Fruit fly (Drosophila melanogaster): ENCODE measurements around the gene CG17187.

CG17187 gene

DNA sequence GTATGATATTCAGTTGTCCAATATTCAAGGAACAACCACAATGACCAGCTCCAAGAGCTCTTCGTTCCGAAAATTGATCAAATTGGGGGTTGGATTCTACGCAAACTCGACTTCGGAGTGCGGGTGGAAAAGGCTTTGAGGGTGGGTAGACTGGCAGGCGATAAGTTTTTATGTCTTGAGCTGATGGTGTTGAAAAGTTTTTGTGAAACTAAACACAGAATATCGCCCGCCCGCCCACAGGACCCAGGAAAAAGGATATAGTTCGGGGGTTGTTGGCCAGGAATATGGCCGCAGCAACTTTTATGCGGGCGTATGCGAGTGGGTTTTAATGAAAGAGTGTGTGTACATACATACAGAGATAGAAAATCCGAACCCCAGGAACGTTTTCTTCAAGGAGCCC, 31.9 kb upstream of the CG17187 start:
- TF ChIP-seq Rel (GFP tag; optimal IDR thresholded peaks at IDR 0.05) (no peak), Rel (tag; optimal IDR thresholded peaks at IDR 0.05) (no peak), fru (GFP tag; optimal IDR thresholded peaks at IDR 0.05) (no peak), Hr83 (GFP tag; optimal IDR thresholded peaks at IDR 0.05; ENCODE audit: poor library complexity, severe bottlenecking) (no peak), dsf (GFP tag; optimal IDR thresholded peaks at IDR 0.05; ENCODE audit: borderline replicate concordance) (no peak), sv (GFP tag; optimal IDR thresholded peaks at IDR 0.05) (no peak), Vsx2 (GFP tag; optimal IDR thresholded peaks at IDR 0.05; ENCODE audit: partially characterized antibody) (no peak), dl (GFP tag; optimal IDR thresholded peaks at IDR 0.05; ENCODE audit: insufficient read depth in 1 of 2, partially characterized antibody in 2 of 2) (no peak), lola (GFP tag; optimal IDR thresholded peaks at IDR 0.05) (no peak), h (GFP tag; optimal IDR thresholded peaks at IDR 0.05) (no peak), jim (GFP tag; optimal IDR thresholded peaks at IDR 0.05) (no peak), pan (optimal IDR thresholded peaks at IDR 0.05) (no peak), dmrt93B (GFP tag; optimal IDR thresholded peaks at IDR 0.05) (no peak), CG9705 (GFP tag; optimal IDR thresholded peaks at IDR 0.05) (no peak), N (GFP tag; optimal IDR thresholded peaks at IDR 0.05) (no peak), br (GFP tag; optimal IDR thresholded peaks at IDR 0.05) (no peak), Jra (GFP tag; optimal IDR thresholded peaks at IDR 0.05) (no peak), Myc (optimal IDR thresholded peaks at IDR 0.05) (no peak), Dfd (GFP tag; optimal IDR thresholded peaks at IDR 0.05) (no peak), CG32264 (GFP tag; optimal IDR thresholded peaks at IDR 0.05) (no peak)

DNA sequence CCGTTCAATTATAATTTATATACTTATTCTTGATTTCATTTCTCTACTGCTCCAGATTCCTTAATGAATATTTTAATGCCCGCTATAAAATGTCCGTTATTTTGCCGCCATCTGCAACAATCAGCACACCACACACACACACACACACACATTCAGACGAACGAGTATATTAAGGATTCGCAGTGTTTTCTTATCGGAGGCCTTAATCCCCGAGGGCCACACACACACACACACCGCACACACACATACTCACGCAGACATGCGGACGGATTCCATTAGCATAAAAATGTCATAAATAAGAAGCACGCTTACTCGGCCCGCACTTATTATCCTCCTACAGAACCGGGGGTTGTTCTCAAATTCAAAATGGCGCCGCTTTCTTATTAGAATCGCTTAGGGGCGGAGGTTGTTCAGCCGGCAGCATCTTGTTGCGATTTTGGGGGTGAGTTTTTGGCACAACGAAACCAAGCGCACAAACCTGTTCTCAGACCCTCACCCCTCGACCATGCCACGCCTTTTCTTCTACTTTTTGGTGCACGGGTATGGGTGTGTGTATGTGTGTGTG, 29.4 kb upstream of the CG17187 start:
- TF ChIP-seq Dfd (GFP tag; optimal IDR thresholded peaks at IDR 0.05) (peak; percentile 62), dsf (GFP tag; optimal IDR thresholded peaks at IDR 0.05; ENCODE audit: borderline replicate concordance) (no peak)

DNA sequence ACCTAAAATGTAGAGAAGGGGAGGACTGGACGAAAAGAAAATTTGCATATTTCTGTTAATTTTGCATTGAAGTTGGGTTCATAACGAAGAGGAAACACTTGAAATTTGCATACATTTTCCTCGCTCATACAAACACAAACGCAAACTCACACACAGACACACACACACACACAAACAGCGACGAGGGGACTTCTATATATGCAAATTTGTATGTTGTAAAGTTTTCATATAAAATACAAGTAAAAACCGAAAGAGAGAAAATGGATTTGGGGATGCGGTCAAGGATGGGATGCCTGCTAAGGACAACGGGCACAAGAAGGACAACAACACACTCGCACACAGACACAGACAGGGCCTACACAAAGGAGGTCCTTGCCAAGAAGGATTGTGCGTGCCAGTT, 25.9 kb upstream of the CG17187 start:
- TF ChIP-seq Jra (GFP tag; optimal IDR thresholded peaks at IDR 0.05) = no peak
- TF ChIP-seq Dif (GFP tag; optimal IDR thresholded peaks at IDR 0.05; ENCODE audit: partially characterized antibody) = no peak
- TF ChIP-seq Sp1 (GFP tag; optimal IDR thresholded peaks at IDR 0.05) = no peak
- TF ChIP-seq pan (optimal IDR thresholded peaks at IDR 0.05) = no peak
- TF ChIP-seq brk (GFP tag; optimal IDR thresholded peaks at IDR 0.05) = no peak
- TF ChIP-seq Myc (optimal IDR thresholded peaks at IDR 0.05) = no peak
- no peak for TF ChIP-seq CrebA (GFP tag; optimal IDR thresholded peaks at IDR 0.05; ENCODE audit: borderline replicate concordance)
- TF ChIP-seq HLH106 (tag; optimal IDR thresholded peaks at IDR 0.05) = no peak
- TF ChIP-seq dl (GFP tag; optimal IDR thresholded peaks at IDR 0.05; ENCODE audit: insufficient read depth in 1 of 2, partially characterized antibody in 2 of 2) = no peak
- no peak for TF ChIP-seq psq (GFP tag; optimal IDR thresholded peaks at IDR 0.05)
- TF ChIP-seq Vsx2 (GFP tag; optimal IDR thresholded peaks at IDR 0.05; ENCODE audit: partially characterized antibody) = no peak
- TF ChIP-seq Abd-B (GFP tag; optimal IDR thresholded peaks at IDR 0.05) = no peak
- no peak for TF ChIP-seq lola (GFP tag; optimal IDR thresholded peaks at IDR 0.05)
- no peak for TF ChIP-seq Mio (GFP tag; optimal IDR thresholded peaks at IDR 0.05)
- TF ChIP-seq h (GFP tag; optimal IDR thresholded peaks at IDR 0.05) = no peak
- no peak for TF ChIP-seq N (GFP tag; optimal IDR thresholded peaks at IDR 0.05)

DNA sequence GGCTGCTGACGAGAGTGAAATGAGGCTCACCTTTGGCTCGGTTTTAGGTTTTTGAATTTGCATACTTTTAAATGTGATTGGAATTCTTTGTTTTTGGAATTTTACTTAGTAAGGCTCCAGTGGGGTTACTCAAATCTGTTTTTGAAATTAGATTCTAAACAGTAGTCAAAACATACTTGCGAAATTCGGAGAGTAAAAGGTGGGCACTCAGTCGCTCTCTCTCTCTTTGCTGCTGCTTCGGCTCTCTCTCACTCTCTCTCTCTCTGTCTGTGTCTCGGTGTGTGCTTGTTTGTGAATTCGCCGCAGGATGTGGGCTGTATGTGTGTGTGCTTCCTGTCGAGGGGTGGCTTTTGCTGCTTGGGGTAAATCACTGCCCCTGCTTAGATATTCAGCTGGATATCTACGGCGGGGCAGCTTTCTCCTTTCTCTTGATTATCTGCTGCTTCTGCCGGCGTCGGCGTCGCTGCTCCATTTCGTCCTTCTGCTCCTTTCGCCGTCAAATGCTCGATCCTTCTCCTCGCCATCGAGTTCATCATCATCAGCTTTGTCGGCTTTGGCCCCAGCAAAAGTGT, 22.8 kb upstream of the CG17187 start:
- TF ChIP-seq ey (GFP tag; optimal IDR thresholded peaks at IDR 0.05) (no peak), br (GFP tag; optimal IDR thresholded peaks at IDR 0.05) (no peak), Dif (GFP tag; optimal IDR thresholded peaks at IDR 0.05; ENCODE audit: partially characterized antibody) (peak; percentile 24)

DNA sequence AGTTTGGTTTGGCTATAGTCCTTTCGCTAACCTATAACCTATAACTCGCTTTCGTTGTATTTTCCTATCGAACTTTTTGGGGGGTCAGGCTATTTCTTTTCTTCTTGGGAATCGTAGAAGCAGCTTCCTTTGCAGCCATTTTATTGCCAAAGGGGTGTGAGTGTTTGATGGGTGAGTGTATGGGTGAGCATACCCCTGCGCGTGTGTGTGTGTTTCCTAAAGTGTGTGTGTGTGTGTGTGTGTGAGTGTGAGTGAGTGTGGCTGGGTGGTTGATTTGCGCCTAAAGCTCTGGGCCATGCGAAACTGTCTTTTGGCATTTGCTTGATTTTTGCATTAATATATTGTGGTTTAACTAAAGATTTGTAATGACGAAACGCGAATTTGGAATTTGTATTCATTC, 22.1 kb upstream of the CG17187 start:
- TF ChIP-seq OdsH (GFP tag; optimal IDR thresholded peaks at IDR 0.05) (no peak), Dfd (GFP tag; optimal IDR thresholded peaks at IDR 0.05) (peak; percentile 66)

DNA sequence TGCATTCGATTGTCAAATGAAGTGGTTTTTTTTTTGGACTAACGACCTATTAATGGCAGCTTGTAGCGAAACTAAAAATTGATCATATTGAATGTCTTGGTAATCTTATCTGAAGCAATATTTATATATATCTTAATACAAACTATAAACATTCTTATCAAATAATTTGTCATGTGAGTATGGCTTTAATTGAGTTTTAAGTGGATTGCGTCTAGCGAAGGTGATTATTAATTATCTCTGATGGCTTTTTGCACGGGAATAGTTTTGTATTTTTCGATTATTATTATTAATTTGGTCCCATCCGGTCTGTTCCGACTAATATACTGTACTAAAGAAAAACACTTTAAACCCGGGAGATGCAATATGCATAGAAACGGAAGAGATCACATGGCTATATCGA, 15.2 kb upstream of the CG17187 start:
- no peak for TF ChIP-seq brk (GFP tag; optimal IDR thresholded peaks at IDR 0.05)
- no peak for TF ChIP-seq Abd-B (GFP tag; optimal IDR thresholded peaks at IDR 0.05)
